Fruit fly (Drosophila melanogaster) whole organism, embryonic: ENCODE measurements around the gene BckdhA.

Experiments used
- CG10431 ChIP-seq: fragments of 200-800 bp; sonication (Bioruptor generic); optimal IDR thresholded peaks from 3 replicates; lab custom pipeline; 2018; ENCODE audit warnings: missing biosample characterization, mild to moderate bottlenecking, missing genetic modification characterization
- CG11093 ChIP-seq: fragments of 200-800 bp; sonication (Bioruptor generic); IDR thresholded peaks from 3 replicates; pipeline ENCODE4 v1.3.6; 2022; ENCODE audit warnings: missing biosample characterization, missing genetic modification characterization
- CG1233 ChIP-seq: fragments of 200-800 bp; sonication (Bioruptor generic); optimal IDR thresholded peaks from 4 replicates; lab custom pipeline; 2018; ENCODE audit warnings: missing biosample characterization, mild to moderate bottlenecking, missing genetic modification characterization
- CG13624 ChIP-seq: fragments of 200-800 bp; sonication (Bioruptor generic); optimal IDR thresholded peaks from 2 replicates; lab custom pipeline; 2016; ENCODE audit warnings: missing biosample characterization, missing genetic modification characterization
- CG13894 ChIP-seq: fragments of 200-800 bp; sonication (Bioruptor generic); optimal IDR thresholded peaks from 3 replicates; lab custom pipeline; 2018; ENCODE audit warnings: missing biosample characterization, mild to moderate bottlenecking, missing genetic modification characterization, moderate library complexity
- CG1602 ChIP-seq: fragments of 200-800 bp; sonication (Bioruptor generic); optimal IDR thresholded peaks from 3 replicates; lab custom pipeline; 2016; ENCODE audit warnings: missing biosample characterization, missing genetic modification characterization
- CG18011 ChIP-seq: fragments of 200-800 bp; sonication (Bioruptor generic); optimal IDR thresholded peaks from 2 replicates; lab custom pipeline; 2017; ENCODE audit warnings: missing biosample characterization, missing genetic modification characterization, mild to moderate bottlenecking, moderate library complexity, missing genotype
- CG1832 ChIP-seq: fragments of 200-800 bp; sonication (Bioruptor generic); optimal IDR thresholded peaks from 2 replicates; lab custom pipeline; 2017; ENCODE audit warnings: missing biosample characterization, mild to moderate bottlenecking, missing genetic modification characterization, inconsistent platforms
- CG2199 ChIP-seq: fragments of 200-800 bp; sonication (Bioruptor generic); IDR thresholded peaks from 3 replicates; pipeline ENCODE4 v1.3.6; 2022; ENCODE audit warnings: missing biosample characterization, missing genetic modification characterization
- CG31365 ChIP-seq: fragments of 200-800 bp; sonication (Bioruptor generic); optimal IDR thresholded peaks from 2 replicates; lab custom pipeline; 2018; ENCODE audit warnings: missing biosample characterization, mild to moderate bottlenecking, missing genetic modification characterization
- CG32767 ChIP-seq: fragments of 200-800 bp; sonication (Bioruptor generic); IDR thresholded peaks from 2 replicates; pipeline ENCODE4 v1.3.6; 2022; ENCODE audit warnings: missing biosample characterization, missing genetic modification characterization
- CG3726 ChIP-seq: fragments of 200-800 bp; sonication (Bioruptor generic); IDR thresholded peaks from 3 replicates; pipeline ENCODE4, ENCODE4 v1.3.6; 2022; ENCODE audit warnings: missing biosample characterization, missing genetic modification characterization
- CG5953 ChIP-seq: fragments of 200-800 bp; sonication (Bioruptor generic); IDR thresholded peaks from 2 replicates; pipeline ENCODE4 v1.3.6; 2022; ENCODE audit warnings: missing biosample characterization, missing genetic modification characterization
- CG6175 ChIP-seq: fragments of 200-800 bp; sonication (Bioruptor generic); IDR thresholded peaks from 3 replicates; pipeline ENCODE4 v1.3.6; 2022; ENCODE audit warnings: missing biosample characterization, missing genetic modification characterization
- CG6654 ChIP-seq: fragments of 200-800 bp; sonication (Bioruptor generic); optimal IDR thresholded peaks from 2 replicates; lab custom pipeline; 2017; ENCODE audit warnings: missing biosample characterization, mild to moderate bottlenecking, missing genetic modification characterization
- CG6765 ChIP-seq: fragments of 200-800 bp; sonication (Bioruptor generic); optimal IDR thresholded peaks from 3 replicates; lab custom pipeline; 2017; ENCODE audit warnings: missing biosample characterization, mild to moderate bottlenecking, missing genetic modification characterization
- CG6791 ChIP-seq: fragments of 200-800 bp; sonication (Bioruptor generic); IDR thresholded peaks from 3 replicates; pipeline ENCODE4 v1.3.6; 2022; ENCODE audit warnings: missing biosample characterization, missing genetic modification characterization; ENCODE audit not compliant: partially characterized antibody
- CG6854 ChIP-seq: fragments of 200-800 bp; sonication (Bioruptor generic); optimal IDR thresholded peaks from 3 replicates; lab custom pipeline; 2017; ENCODE audit warnings: missing biosample characterization, mild to moderate bottlenecking, missing genetic modification characterization
- CG7357 ChIP-seq: fragments of 200-800 bp; sonication (Bioruptor generic); IDR thresholded peaks from 3 replicates; pipeline ENCODE4 v1.3.6; 2022; ENCODE audit warnings: missing biosample characterization, missing genetic modification characterization
- CG7556 ChIP-seq: fragments of 200-800 bp; sonication (Bioruptor generic); optimal IDR thresholded peaks from 2 replicates; lab custom pipeline; 2017; ENCODE audit warnings: missing biosample characterization, mild to moderate bottlenecking, missing genetic modification characterization
- CG7963 ChIP-seq: fragments of 200-800 bp; sonication (Bioruptor generic); IDR thresholded peaks from 3 replicates; pipeline ENCODE4 v1.3.6; 2022; ENCODE audit warnings: missing biosample characterization, missing genetic modification characterization; ENCODE audit not compliant: partially characterized antibody
- CG8089 ChIP-seq: fragments of 200-800 bp; sonication (Bioruptor generic); optimal IDR thresholded peaks from 3 replicates; lab custom pipeline; 2016; ENCODE audit warnings: missing biosample characterization, missing genetic modification characterization
- Dbx ChIP-seq: fragments of 200-800 bp; sonication (Bioruptor generic); IDR thresholded peaks from 3 replicates; pipeline ENCODE4 v1.3.6; 2022; ENCODE audit warnings: missing biosample characterization, missing genetic modification characterization
- Lpt ChIP-seq: fragments of >200 bp; optimal IDR thresholded peaks from 2 replicates; lab custom pipeline; 2018; ENCODE audit warnings: missing biosample characterization, missing genetic modification characterization
- MTF-1 ChIP-seq: fragments of 200-800 bp; sonication (Bioruptor generic); optimal IDR thresholded peaks from 2 replicates; lab custom pipeline; 2018; ENCODE audit warnings: missing biosample characterization, mild to moderate bottlenecking, missing genetic modification characterization, borderline replicate concordance
- Opbp ChIP-seq: fragments of 200-800 bp; sonication (Bioruptor generic); IDR thresholded peaks from 3 replicates; pipeline ENCODE4 v1.3.6; 2022; ENCODE audit warnings: missing biosample characterization, missing genetic modification characterization; ENCODE audit not compliant: partially characterized antibody
- Rfx ChIP-seq: fragments of 200-800 bp; sonication (Bioruptor generic); IDR thresholded peaks from 2 replicates; pipeline ENCODE4 v1.3.6; 2022; ENCODE audit warnings: missing biosample characterization, missing genetic modification characterization
- Stat92E ChIP-seq, 3 experiments: fragments of >200 bp in 2 of 3; fragments of 200-800 bp in 1 of 3; sonication (Bioruptor generic) in 1 of 3; optimal IDR thresholded peaks; 2 replicates each; lab custom pipeline; 2017 to 2019; ENCODE audit warnings: missing biosample characterization in 3 of 3, missing genetic modification characterization in 3 of 3, mild to moderate bottlenecking in 1 of 3, moderate library complexity in 1 of 3
- ap ChIP-seq: fragments of 200-800 bp; sonication (Bioruptor generic); IDR thresholded peaks from 2 replicates; pipeline ENCODE4 v1.3.6; 2022; ENCODE audit warnings: missing biosample characterization, missing genetic modification characterization
- ash1 ChIP-seq: fragments of 200-800 bp; sonication (Bioruptor generic); optimal IDR thresholded peaks from 2 replicates; lab custom pipeline; 2018; ENCODE audit warnings: missing biosample characterization, mild to moderate bottlenecking, missing genetic modification characterization
- ato ChIP-seq: fragments of 200-800 bp; sonication (Bioruptor generic); IDR thresholded peaks from 2 replicates; pipeline ENCODE4 v1.3.6; 2022; ENCODE audit warnings: missing biosample characterization, missing genetic modification characterization; ENCODE audit not compliant: partially characterized antibody
- bbx ChIP-seq: fragments of 200-800 bp; sonication (Bioruptor generic); IDR thresholded peaks from 2 replicates; pipeline ENCODE4 v1.3.6; 2022; ENCODE audit warnings: missing biosample characterization, missing genetic modification characterization; ENCODE audit not compliant: partially characterized antibody
- dpn ChIP-seq, 2 experiments: fragments of 200-800 bp; sonication (Bioruptor generic); optimal IDR thresholded peaks; 3 replicates each; lab custom pipeline; 2016; ENCODE audit warnings: missing biosample characterization in 2 of 2, missing genetic modification characterization in 2 of 2
- fd3F ChIP-seq: fragments of 200-800 bp; sonication (Bioruptor generic); optimal IDR thresholded peaks from 2 replicates; lab custom pipeline; 2018; ENCODE audit warnings: missing biosample characterization, mild to moderate bottlenecking, missing genetic modification characterization, moderate library complexity
- fu2 ChIP-seq: fragments of 200-800 bp; sonication (Bioruptor generic); optimal IDR thresholded peaks from 2 replicates; lab custom pipeline; 2016; ENCODE audit warnings: missing biosample characterization, missing genetic modification characterization
- grau ChIP-seq: fragments of 200-800 bp; optimal IDR thresholded peaks from 3 replicates; lab custom pipeline; 2019; ENCODE audit warnings: missing biosample characterization, mild to moderate bottlenecking, missing genetic modification characterization, moderate library complexity
- hbn ChIP-seq: fragments of 200-800 bp; sonication (Bioruptor generic); IDR thresholded peaks from 2 replicates; pipeline ENCODE4 v1.3.6; 2022; ENCODE audit warnings: missing biosample characterization, missing genetic modification characterization; ENCODE audit not compliant: partially characterized antibody
- hkb ChIP-seq, 2 experiments: fragments of 200-800 bp in 1 of 2; fragments of >200 bp in 1 of 2; sonication (Bioruptor generic) in 1 of 2; IDR thresholded peaks in 1 of 2; optimal IDR thresholded peaks in 1 of 2; 2 replicates each; pipeline versions ENCODE4 v1.3.6 to Lab custom; 2017 to 2022; ENCODE audit warnings: missing biosample characterization in 1 of 2, missing genetic modification characterization in 1 of 2
- kni ChIP-seq: fragments of 200-800 bp; sonication (Bioruptor generic); optimal IDR thresholded peaks from 3 replicates; lab custom pipeline; 2017; ENCODE audit warnings: mild to moderate bottlenecking, missing biosample characterization, missing genetic modification reagents, missing genetic modification characterization
- lab ChIP-seq: fragments of 200-800 bp; sonication (Bioruptor generic); optimal IDR thresholded peaks from 3 replicates; lab custom pipeline; 2017; ENCODE audit warnings: missing biosample characterization, missing genetic modification characterization, mild to moderate bottlenecking, moderate library complexity, missing genetic modification reagents
- lmd ChIP-seq: fragments of 200-800 bp; sonication (Bioruptor generic); IDR thresholded peaks from 2 replicates; pipeline ENCODE4 v1.3.6; 2022; ENCODE audit warnings: missing biosample characterization, missing genetic modification characterization
- onecut ChIP-seq: fragments of 200-800 bp; sonication (Bioruptor generic); IDR thresholded peaks from 2 replicates; pipeline ENCODE4 v1.3.6; 2022; ENCODE audit warnings: missing biosample characterization, missing genetic modification characterization
- peb ChIP-seq: fragments of 200-800 bp; sonication (Bioruptor generic); IDR thresholded peaks from 2 replicates; pipeline ENCODE4 v1.3.6; 2022; ENCODE audit warnings: missing biosample characterization, missing genetic modification characterization
- repo ChIP-seq: fragments of 200-800 bp; sonication (Bioruptor generic); optimal IDR thresholded peaks from 2 replicates; lab custom pipeline; 2016; ENCODE audit warnings: missing biosample characterization, missing genetic modification characterization
- scrt ChIP-seq: fragments of 200-800 bp; sonication (Bioruptor generic); optimal IDR thresholded peaks from 2 replicates; lab custom pipeline; 2018; ENCODE audit warnings: missing biosample characterization, mild to moderate bottlenecking, missing genetic modification characterization, moderate library complexity
- ssp ChIP-seq: fragments of 200-800 bp; sonication (Bioruptor generic); IDR thresholded peaks from 2 replicates; pipeline ENCODE4 v1.3.6; 2022; ENCODE audit warnings: missing biosample characterization, missing genetic modification characterization
- tap ChIP-seq: fragments of 200-800 bp; optimal IDR thresholded peaks from 3 replicates; lab custom pipeline; 2019; ENCODE audit warnings: missing biosample characterization, mild to moderate bottlenecking, missing genetic modification characterization, moderate library complexity
- tx ChIP-seq: fragments of 200-800 bp; sonication (Bioruptor generic); optimal IDR thresholded peaks from 2 replicates; lab custom pipeline; 2016; ENCODE audit warnings: missing biosample characterization, missing genetic modification characterization

Gene BckdhA

dm6 chr3R:9586663-9587248 is 31.2 kb downstream of the BckdhA start, which contains the start of gene P58IPK (continued):
- TF ChIP-seq CG6854 (GFP tag; lab: Kevin White, UChicago): no peak
- peak; percentile 71 for TF ChIP-seq tx (GFP tag; lab: Kevin White, UChicago)
- no peak for TF ChIP-seq CG5953 (GFP tag; lab: Robert Waterston, UW)
- TF ChIP-seq grau (tag; lab: Kevin White, UChicago): peak; percentile 64
- TF ChIP-seq lab: peak; percentile 40
- no peak for TF ChIP-seq CG32767 (GFP tag; lab: Robert Waterston, UW)
- peak; percentile 35 for TF ChIP-seq repo (GFP tag; lab: Kevin White, UChicago)
- peak; percentile 75 to 79 for TF ChIP-seq dpn (GFP tag; optimal IDR thresholded peaks at IDR 0.05; lab: Kevin White, UChicago)
- TF ChIP-seq CG2199 (GFP tag; lab: Robert Waterston, UW): 0 out of 3 replicates have a peak, but pooled peaks have one; percentile 45
- 0 out of 2 replicates have a peak, but pooled peaks have one; percentile 9 for TF ChIP-seq ap (GFP tag; lab: Robert Waterston, UW)
- peak; percentile 65 for TF ChIP-seq CG18011 (GFP tag; lab: Kevin White, UChicago)
- TF ChIP-seq ssp (GFP tag; lab: Robert Waterston, UW): peak; percentile 76
- peak; percentile 95 for TF ChIP-seq bbx (GFP tag; lab: Robert Waterston, UW)
- 0 out of 3 replicates have a peak, but pooled peaks have one; percentile 35 for TF ChIP-seq CG7357 (GFP tag; lab: Robert Waterston, UW)
- peak; percentile 77 for TF ChIP-seq CG13894 (tag; lab: Kevin White, UChicago)
- no peak for TF ChIP-seq fd3F
- TF ChIP-seq hbn (GFP tag; lab: Robert Waterston, UW): peak; percentile 88
- no peak for TF ChIP-seq CG6765 (GFP tag; lab: Kevin White, UChicago)
- TF ChIP-seq CG13624 (GFP tag; lab: Kevin White, UChicago): peak; percentile 85
- no peak for TF ChIP-seq tap
- peak; percentile 96 for TF ChIP-seq Opbp (GFP tag; lab: Robert Waterston, UW)
- no peak for TF ChIP-seq CG6654
- TF ChIP-seq CG3726 (GFP tag; lab: Robert Waterston, UW): peak; percentile 59; the same call in 1 of the 3 replicates
- TF ChIP-seq scrt: peak; percentile 9
- no peak for TF ChIP-seq CG10431
- peak; percentile 65 for TF ChIP-seq Dbx (GFP tag; lab: Robert Waterston, UW)
- no peak for TF ChIP-seq Lpt (GFP tag; lab: Kevin White, UChicago)
- TF ChIP-seq kni (GFP tag; lab: Kevin White, UChicago): peak; percentile 22
- TF ChIP-seq CG1233 (GFP tag; lab: Kevin White, UChicago): peak; percentile 16
- no peak for TF ChIP-seq CG8089 (GFP tag; lab: Kevin White, UChicago)
- no peak for TF ChIP-seq CG31365 (tag; lab: Kevin White, UChicago)
- peak; percentile 1 for TF ChIP-seq MTF-1 (GFP tag; lab: Kevin White, UChicago)
- TF ChIP-seq CG7963: peak; percentile 90
- peak; percentile 44 for TF ChIP-seq CG1602 (GFP tag; lab: Kevin White, UChicago)
- TF ChIP-seq Rfx (GFP tag; lab: Robert Waterston, UW): peak; percentile 89
- TF ChIP-seq CG7556 (GFP tag; lab: Kevin White, UChicago): peak; percentile 2
- 0 out of 2 replicates have a peak, but pooled peaks have one; percentile 20 for TF ChIP-seq peb (GFP tag; lab: Robert Waterston, UW)
- peak; percentile 56 for TF ChIP-seq fu2 (GFP tag; lab: Kevin White, UChicago)
- TF ChIP-seq CG11093 (GFP tag; lab: Robert Waterston, UW): no peak
- TF ChIP-seq hkb (optimal IDR thresholded peaks at IDR 0.05; lab: Kevin White, UChicago): no peak
- TF ChIP-seq hkb (GFP tag; IDR thresholded peaks at IDR 0.05; lab: Robert Waterston, UW): peak; percentile 49; the same call in 1 of the 2 replicates
- TF ChIP-seq ato (GFP tag; lab: Robert Waterston, UW): peak; percentile 88
- peak; percentile 64 for TF ChIP-seq CG6175 (GFP tag; lab: Robert Waterston, UW)
- TF ChIP-seq lmd (GFP tag; lab: Robert Waterston, UW): peak; percentile 66; the same call in 1 of the 2 replicates
- TF ChIP-seq onecut: no peak
- peak; percentile 40 for TF ChIP-seq ash1 (GFP tag; lab: Kevin White, UChicago)
- no peak for TF ChIP-seq Stat92E (GFP tag; optimal IDR thresholded peaks at IDR 0.05; lab: Kevin White, UChicago)
- TF ChIP-seq CG1832 (GFP tag; lab: Kevin White, UChicago): no peak
- peak; percentile 96 for TF ChIP-seq CG6791 (GFP tag; lab: Robert Waterston, UW)
